Worm (Caenorhabditis elegans) whole organism, L4 larva: ENCODE results near the gene ceh-30.
A peak's percentile ranks its signal among the peaks of the same experiment; 100 is the strongest.

Experiments used
- F10B5.3 ChIP-seq: sonication (generic microtip); optimal IDR thresholded peaks from 2 replicates; lab custom pipeline; 2016; ENCODE audit warnings: mild to moderate bottlenecking, missing genetic modification characterization, missing compliant biosample characterization
- F37D6.2 ChIP-seq: sonication (generic microtip); optimal IDR thresholded peaks from 2 replicates; lab custom pipeline; 2016; ENCODE audit warnings: mild to moderate bottlenecking, missing genetic modification characterization, missing compliant biosample characterization
- R02D3.7 ChIP-seq: fragments of 150-350 bp; sonication (generic microtip); optimal IDR thresholded peaks from 3 replicates; lab custom pipeline; 2014; ENCODE audit warnings: missing biosample characterization, missing genetic modification characterization
- T20F7.1 ChIP-seq: fragments of 200-800 bp; sonication (Bioruptor generic); optimal IDR thresholded peaks from 2 replicates; lab custom pipeline; 2018; ENCODE audit warnings: mild to moderate bottlenecking, missing genetic modification characterization, missing compliant biosample characterization
- Y5F2A.4 ChIP-seq: fragments of 200-800 bp; sonication (Bioruptor generic); optimal IDR thresholded peaks from 2 replicates; lab custom pipeline; 2018; ENCODE audit warnings: mild to moderate bottlenecking, missing genetic modification characterization, missing compliant biosample characterization
- ZK337.2 ChIP-seq: fragments of 200-800 bp; sonication (Bioruptor generic); IDR thresholded peaks from 2 replicates; pipeline ENCODE4 v1.3.6; 2022; ENCODE audit warnings: missing genetic modification reagents, missing genetic modification characterization, missing compliant biosample characterization
- aha-1 ChIP-seq: fragments of 150-350 bp; peaks from one replicate; lab custom pipeline; 2014; ENCODE audit warnings: missing biosample characterization, missing genetic modification characterization
- ceh-20 ChIP-seq: fragments of 200-800 bp; sonication (Bioruptor generic); IDR thresholded peaks from 2 replicates; pipeline ENCODE4 v1.3.6; 2022; ENCODE audit warnings: missing genetic modification reagents, missing genetic modification characterization, missing compliant biosample characterization
- daf-16 ChIP-seq, 3 experiments: sonication (generic microtip); optimal IDR thresholded peaks; 2 replicates each; lab custom pipeline; 2016 to 2017; ENCODE audit warnings: missing genetic modification characterization in 3 of 3, missing genetic modification reagents in 3 of 3, mild to moderate bottlenecking in 2 of 3, missing compliant biosample characterization in 2 of 3, missing biosample characterization in 1 of 3, moderate library complexity in 1 of 3
- daf-8 ChIP-seq: fragments of 200-800 bp; sonication (Bioruptor generic); IDR thresholded peaks from 2 replicates; pipeline ENCODE4 v1.3.6; 2022; ENCODE audit warnings: missing genetic modification characterization, missing compliant biosample characterization
- dmd-6 ChIP-seq: fragments of 200-800 bp; sonication (Bioruptor generic); IDR thresholded peaks from 2 replicates; pipeline ENCODE4 v1.3.6; 2022; ENCODE audit warnings: missing genetic modification reagents, missing genetic modification characterization, missing compliant biosample characterization
- duxl-1 ChIP-seq: sonication (generic microtip); optimal IDR thresholded peaks from 2 replicates; lab custom pipeline; 2016; ENCODE audit warnings: mild to moderate bottlenecking, missing genetic modification characterization, moderate library complexity, missing compliant biosample characterization; ENCODE audit not compliant: poor library complexity
- dve-1 ChIP-seq: sonication (generic microtip); optimal IDR thresholded peaks from 2 replicates; lab custom pipeline; 2017; ENCODE audit warnings: antibody characterized with exemption, mild to moderate bottlenecking, missing genetic modification characterization, missing compliant biosample characterization; ENCODE audit not compliant: insufficient read depth
- fkh-10 ChIP-seq: fragments of 150-350 bp; optimal IDR thresholded peaks from 2 replicates; lab custom pipeline; 2014; ENCODE audit warnings: missing biosample characterization, missing genetic modification reagents, missing genetic modification characterization
- gei-8 ChIP-seq: fragments of 200-800 bp; sonication (Bioruptor generic); optimal IDR thresholded peaks from 2 replicates; lab custom pipeline; 2018; ENCODE audit warnings: mild to moderate bottlenecking, missing genetic modification characterization, missing compliant biosample characterization
- hlh-11 ChIP-seq: fragments of 200-800 bp; sonication (Bioruptor generic); optimal IDR thresholded peaks from 2 replicates; lab custom pipeline; 2018; ENCODE audit warnings: mild to moderate bottlenecking, missing genetic modification characterization, missing compliant biosample characterization
- lin-1 ChIP-seq: fragments of 200-800 bp; sonication (Bioruptor generic); IDR thresholded peaks from 2 replicates; pipeline ENCODE4 v1.3.6; 2022; ENCODE audit warnings: missing genetic modification reagents, missing genetic modification characterization, missing compliant biosample characterization
- lin-29 ChIP-seq: fragments of 200-800 bp; sonication (Bioruptor generic); IDR thresholded peaks from 2 replicates; pipeline ENCODE4 v1.3.6; 2022; ENCODE audit warnings: missing genetic modification reagents, missing genetic modification characterization, missing compliant biosample characterization
- lin-38 ChIP-seq: fragments of 200-800 bp; sonication (Bioruptor generic); IDR thresholded peaks from 2 replicates; pipeline ENCODE4 v1.3.6; 2022; ENCODE audit warnings: missing genetic modification reagents, missing genetic modification characterization, missing compliant biosample characterization
- lir-3 ChIP-seq: sonication (generic microtip); optimal IDR thresholded peaks from 2 replicates; lab custom pipeline; 2016; ENCODE audit warnings: mild to moderate bottlenecking, missing genetic modification characterization, missing compliant biosample characterization
- lsy-2 ChIP-seq, 2 experiments: fragments of 150-350 bp in 1 of 2; sonication (generic microtip) in 1 of 2; optimal IDR thresholded peaks; 2 replicates each; lab custom pipeline; 2014 to 2017; ENCODE audit warnings: missing biosample characterization in 2 of 2, missing genetic modification characterization in 2 of 2
- mdl-1 ChIP-seq, 2 experiments: fragments of 150-350 bp in 1 of 2; sonication (generic microtip) in 1 of 2; optimal IDR thresholded peaks; 2 replicates each; lab custom pipeline; 2014 to 2017; ENCODE audit warnings: missing biosample characterization in 2 of 2, missing genetic modification characterization in 2 of 2
- mep-1 ChIP-seq: fragments of 150-350 bp; sonication (generic microtip); optimal IDR thresholded peaks from 3 replicates; lab custom pipeline; 2014; ENCODE audit warnings: missing biosample characterization, missing genetic modification characterization
- mes-2 ChIP-seq: sonication (generic microtip); optimal IDR thresholded peaks from 2 replicates; lab custom pipeline; 2016; ENCODE audit warnings: missing genotype, mild to moderate bottlenecking, missing genetic modification characterization, missing compliant biosample characterization; ENCODE audit not compliant: poor library complexity, severe bottlenecking
- nhr-10 ChIP-seq: fragments of 150-350 bp; optimal IDR thresholded peaks from 2 replicates; lab custom pipeline; 2014; ENCODE audit warnings: missing biosample characterization, missing genetic modification characterization
- nhr-102 ChIP-seq: sonication (generic microtip); optimal IDR thresholded peaks from 2 replicates; lab custom pipeline; 2016; ENCODE audit warnings: mild to moderate bottlenecking, missing genetic modification characterization, moderate library complexity, missing compliant biosample characterization
- nhr-11 ChIP-seq: fragments of 150-350 bp; optimal IDR thresholded peaks from 2 replicates; lab custom pipeline; 2014; ENCODE audit warnings: missing biosample characterization, missing genetic modification characterization
- nhr-28 ChIP-seq: fragments of 150-350 bp; optimal IDR thresholded peaks from 2 replicates; lab custom pipeline; 2014; ENCODE audit warnings: missing biosample characterization, missing genetic modification characterization
- nhr-42 ChIP-seq: fragments of 200-800 bp; sonication (Bioruptor generic); IDR thresholded peaks from 2 replicates; pipeline ENCODE4 v1.3.6; 2022; ENCODE audit warnings: missing genetic modification characterization, missing compliant biosample characterization
- nhr-48 ChIP-seq: sonication (generic microtip); optimal IDR thresholded peaks from 2 replicates; lab custom pipeline; 2016; ENCODE audit warnings: mild to moderate bottlenecking, missing genetic modification characterization, missing compliant biosample characterization
- nhr-6 ChIP-seq: fragments of 150-350 bp; optimal IDR thresholded peaks from 2 replicates; lab custom pipeline; 2014; ENCODE audit warnings: missing biosample characterization, missing genetic modification characterization
- nhr-77 ChIP-seq: fragments of 150-350 bp; optimal IDR thresholded peaks from 2 replicates; lab custom pipeline; 2014; ENCODE audit warnings: missing biosample characterization, missing genetic modification characterization
- pha-4 ChIP-seq, 2 experiments: fragments of 150-350 bp in 1 of 2; fragments of 200-800 bp in 1 of 2; sonication (Bioruptor generic) in 1 of 2; IDR thresholded peaks in 1 of 2; optimal IDR thresholded peaks in 1 of 2; 2 replicates each; pipeline versions ENCODE4 v1.3.6 to Lab custom; 2014 to 2022; ENCODE audit warnings: missing genetic modification characterization in 2 of 2, missing genetic modification reagents in 2 of 2, missing biosample characterization in 1 of 2, missing compliant biosample characterization in 1 of 2
- pqm-1 ChIP-seq: sonication (generic microtip); optimal IDR thresholded peaks from 2 replicates; lab custom pipeline; 2017; ENCODE audit warnings: missing biosample characterization, missing genetic modification characterization
- saeg-2 ChIP-seq: fragments of 200-800 bp; sonication (Bioruptor generic); IDR thresholded peaks from 2 replicates; pipeline ENCODE4 v1.3.6; 2022; ENCODE audit warnings: missing genetic modification reagents, missing genetic modification characterization, missing compliant biosample characterization
- set-16 ChIP-seq: fragments of 200-800 bp; sonication (Bioruptor generic); IDR thresholded peaks from 2 replicates; pipeline ENCODE4 v1.3.6; 2022; ENCODE audit warnings: missing genetic modification reagents, missing genetic modification characterization, missing compliant biosample characterization
- spr-1 ChIP-seq: sonication (generic microtip); optimal IDR thresholded peaks from 2 replicates; lab custom pipeline; 2016; ENCODE audit warnings: mild to moderate bottlenecking, missing genetic modification characterization, missing compliant biosample characterization
- spr-3 ChIP-seq: fragments of 200-800 bp; sonication (Bioruptor generic); optimal IDR thresholded peaks from 2 replicates; lab custom pipeline; 2018; ENCODE audit warnings: mild to moderate bottlenecking, missing genetic modification characterization, missing compliant biosample characterization
- tra-1 ChIP-seq: fragments of 200-800 bp; sonication (Bioruptor generic); IDR thresholded peaks from 2 replicates; pipeline ENCODE4 v1.3.6; 2022; ENCODE audit warnings: missing genetic modification reagents, missing genetic modification characterization, missing compliant biosample characterization
- unc-62 ChIP-seq, 3 experiments: fragments of 150-350 bp in 1 of 3; sonication (generic microtip); optimal IDR thresholded peaks in 2 of 3; peaks in 1 of 3; 1 replicate in 1 of 3; 2 replicates in 2 of 3; lab custom pipeline; 2014 to 2017; ENCODE audit warnings: missing biosample characterization in 3 of 3, missing genetic modification characterization in 3 of 3, missing genetic modification reagents in 3 of 3, missing genotype in 1 of 3
- vab-7 ChIP-seq: fragments of 200-800 bp; sonication (Bioruptor generic); IDR thresholded peaks from 2 replicates; pipeline ENCODE4 v1.3.6; 2022; ENCODE audit warnings: missing genetic modification reagents, missing genetic modification characterization, missing compliant biosample characterization
- zfp-2 ChIP-seq: sonication (generic microtip); optimal IDR thresholded peaks from 2 replicates; lab custom pipeline; 2016; ENCODE audit warnings: mild to moderate bottlenecking, missing genetic modification characterization, missing compliant biosample characterization
- zip-11 ChIP-seq: fragments of 200-800 bp; sonication (Bioruptor generic); IDR thresholded peaks from 2 replicates; pipeline ENCODE4 v1.3.6; 2022; ENCODE audit warnings: missing genetic modification characterization, missing compliant biosample characterization
- ztf-7 ChIP-seq: fragments of 150-350 bp; optimal IDR thresholded peaks from 2 replicates; lab custom pipeline; 2014; ENCODE audit warnings: missing biosample characterization, missing genetic modification characterization

Gene ceh-30

ce11 chrX:3025145-3025544 lies 38.2 kb upstream of the ceh-30 start:
- TF ChIP-seq nhr-11 (tag; lab: Kevin White, UChicago) = peak; percentile 13
- TF ChIP-seq lsy-2 (tag; optimal IDR thresholded peaks at IDR 0.05; lab: Kevin White, UChicago) = peak in 1 of 2 experiments; percentile 20
- TF ChIP-seq spr-1 (tag; lab: Kevin White, UChicago) = no peak
- TF ChIP-seq unc-62 (GFP tag; optimal IDR thresholded peaks at IDR 0.05 in 1 of 2; lab: Kevin White, UChicago) = peak in 1 of 2 experiments; percentile 54
- no peak for TF ChIP-seq unc-62 (tag; optimal IDR thresholded peaks at IDR 0.05; lab: Kevin White, UChicago)
- TF ChIP-seq ceh-20 (GFP tag; lab: Robert Waterston, UW) = 0 out of 2 replicates have a peak, but pooled peaks have one; percentile 30
- TF ChIP-seq nhr-28 (tag; lab: Kevin White, UChicago) = peak; percentile 22

ce11 chrX:3029030-3029429 lies 34.3 kb upstream of the ceh-30 start, which contains the start of gene M02F4.1:
M02F4.1 (minus strand) TSS chrX:3029130.
- TF ChIP-seq lin-38 (no peak), nhr-48 (no peak), ztf-7 (tag; lab: Kevin White, UChicago) (no peak), lin-1 (no peak), R02D3.7 (tag; lab: Kevin White, UChicago) (no peak), mes-2 (no peak), lir-3 (tag; lab: Kevin White, UChicago) (no peak), nhr-6 (no peak), zfp-2 (tag; lab: Kevin White, UChicago) (no peak), gei-8 (GFP tag; lab: Kevin White, UChicago) (no peak), saeg-2 (GFP tag; lab: Robert Waterston, UW) (no peak), F37D6.2 (tag; lab: Kevin White, UChicago) (no peak), spr-3 (GFP tag; lab: Kevin White, UChicago) (no peak)

ce11 chrX:3031484-3031883 lies 31.9 kb upstream of the ceh-30 start, which contains the start of gene clec-265:
clec-265 (plus strand) TSS chrX:3031783.
- TF ChIP-seq daf-8 (GFP tag; lab: Robert Waterston, UW) (no peak), duxl-1 (tag; lab: Kevin White, UChicago) (no peak), set-16 (no peak), lin-38 (no peak), aha-1 (no peak), zip-11 (GFP tag; lab: Robert Waterston, UW) (no peak), nhr-77 (tag; lab: Kevin White, UChicago) (peak; percentile 86), dve-1 (peak; percentile 72), F37D6.2 (tag; lab: Kevin White, UChicago) (no peak), pqm-1 (peak; percentile 98), nhr-28 (tag; lab: Kevin White, UChicago) (peak; percentile 93), nhr-42 (GFP tag; lab: Robert Waterston, UW) (no peak), nhr-6 (peak; percentile 79), ZK337.2 (GFP tag; lab: Robert Waterston, UW) (no peak), mep-1 (tag; lab: Kevin White, UChicago) (no peak), pha-4 (GFP tag; IDR thresholded peaks at IDR 0.05; lab: Robert Waterston, UW) (no peak), pha-4 (tag; optimal IDR thresholded peaks at IDR 0.05; lab: Kevin White, UChicago) (no peak), nhr-48 (peak; percentile 1), hlh-11 (tag; lab: Kevin White, UChicago) (peak; percentile 78), mdl-1 (tag; optimal IDR thresholded peaks at IDR 0.05; lab: Kevin White, UChicago) (peak in 1 of 2 experiments; percentile 47), T20F7.1 (GFP tag; lab: Kevin White, UChicago) (peak; percentile 38), lin-1 (0 out of 2 replicates have a peak, but pooled peaks have one; percentile 20), lin-29 (GFP tag; lab: Robert Waterston, UW) (no peak), daf-16 (GFP tag; optimal IDR thresholded peaks at IDR 0.05; lab: Kevin White, UChicago) (no peak), daf-16 (tag; optimal IDR thresholded peaks at IDR 0.05; lab: Kevin White, UChicago) (peak; percentile 74), fkh-10 (GFP tag; lab: Kevin White, UChicago) (no peak), F10B5.3 (no peak), nhr-10 (tag; lab: Kevin White, UChicago) (no peak), dmd-6 (GFP tag; lab: Robert Waterston, UW) (peak; percentile 87), nhr-102 (no peak), tra-1 (GFP tag; lab: Robert Waterston, UW) (0 out of 2 replicates have a peak, but pooled peaks have one; percentile 41), Y5F2A.4 (GFP tag; lab: Kevin White, UChicago) (no peak), vab-7 (GFP tag; lab: Robert Waterston, UW) (no peak)
